Fruit fly (Drosophila melanogaster): Measurements from ENCODE around the gene Mcm10.

Gene Mcm10

DNA sequence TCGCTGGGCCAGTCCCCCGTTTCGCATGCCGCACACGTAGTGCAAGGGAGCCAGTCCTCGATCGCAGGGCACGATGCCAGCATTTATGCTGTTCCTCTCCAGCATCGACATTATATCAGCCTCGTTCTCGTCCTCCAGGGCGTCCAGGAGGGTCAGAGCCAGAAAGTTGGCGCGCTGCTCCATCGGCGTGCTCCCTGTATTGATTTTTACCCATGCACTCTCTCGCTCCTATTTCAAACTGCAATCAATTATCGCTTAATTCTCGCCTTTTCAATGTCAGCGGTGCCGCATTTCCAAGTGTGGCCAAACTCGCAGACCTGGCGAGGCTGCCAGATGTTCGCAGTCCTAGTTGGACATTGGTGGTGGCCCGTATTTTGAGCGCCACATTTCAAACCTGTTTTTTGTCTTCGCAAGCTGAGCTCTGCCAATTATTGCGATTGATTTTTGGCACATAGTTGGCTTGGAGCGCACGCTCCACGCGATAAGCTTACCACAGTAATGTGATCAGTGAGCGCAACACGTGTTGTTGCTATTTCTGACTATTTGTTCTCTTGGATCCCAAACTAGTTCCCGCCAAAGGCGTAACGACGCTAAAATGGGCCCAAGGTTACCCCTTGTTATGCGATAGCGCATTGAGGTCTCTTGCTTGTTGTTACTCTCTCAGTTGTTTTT, 38.6 kb downstream of the Mcm10 start, which contains the start of gene CG8679 (continued):
- TF ChIP-seq CG10959 (GFP tag; IDR thresholded peaks at IDR 0.05) (no peak), dmrt11E (tag; optimal IDR thresholded peaks at IDR 0.05) (no peak), Vsx1 (GFP tag; optimal IDR thresholded peaks at IDR 0.05) (no peak), CG10654 (GFP tag; optimal IDR thresholded peaks at IDR 0.05) (no peak), Bgb (GFP tag; IDR thresholded peaks at IDR 0.05; ENCODE audit: partially characterized antibody) (peak; percentile 39; the same call in 1 of the 2 replicates), Nf-YC (tag; optimal IDR thresholded peaks at IDR 0.05) (peak; percentile 34), CG11504 (tag; optimal IDR thresholded peaks at IDR 0.05) (no peak), C15 (GFP tag; IDR thresholded peaks at IDR 0.05) (no peak), trem (tag; optimal IDR thresholded peaks at IDR 0.05) (peak; percentile 86), jing (GFP tag; optimal IDR thresholded peaks at IDR 0.05) (no peak), Ravus (GFP tag; IDR thresholded peaks at IDR 0.05) (no peak), Gsc (GFP tag; IDR thresholded peaks at IDR 0.05) (no peak), psq (GFP tag; optimal IDR thresholded peaks at IDR 0.05) (no peak), cato (GFP tag; optimal IDR thresholded peaks at IDR 0.05; ENCODE audit: borderline replicate concordance) (no peak), dysf (GFP tag; IDR thresholded peaks at IDR 0.05) (no peak), Optix (GFP tag; IDR thresholded peaks at IDR 0.05) (no peak), CG9817 (tag; optimal IDR thresholded peaks at IDR 0.05) (no peak), fru (optimal IDR thresholded peaks at IDR 0.05) (no peak), en (GFP tag; optimal IDR thresholded peaks at IDR 0.05) (no peak), NK7.1 (GFP tag; optimal IDR thresholded peaks at IDR 0.05) (no peak), ems (GFP tag; optimal IDR thresholded peaks at IDR 0.05) (no peak), CG7357 (GFP tag; IDR thresholded peaks at IDR 0.05) (no peak), HLH3B (GFP tag; IDR thresholded peaks at IDR 0.05) (no peak), CG2129 (GFP tag; IDR thresholded peaks at IDR 0.05; ENCODE audit: partially characterized antibody) (no peak), ftz-f1 (GFP tag; optimal IDR thresholded peaks at IDR 0.05) (peak; percentile 97), CG1647 (GFP tag; optimal IDR thresholded peaks at IDR 0.05) (no peak), danr (GFP tag; IDR thresholded peaks at IDR 0.05) (no peak), fu2 (GFP tag; optimal IDR thresholded peaks at IDR 0.05) (no peak), CG17359 (tag; optimal IDR thresholded peaks at IDR 0.05) (no peak), H2.0 (GFP tag; IDR thresholded peaks at IDR 0.05) (no peak), Antp (GFP tag; optimal IDR thresholded peaks at IDR 0.05) (no peak), Oli (tag; optimal IDR thresholded peaks at IDR 0.05) (no peak), Nf-YB (GFP tag; optimal IDR thresholded peaks at IDR 0.05) (no peak), Meics (GFP tag; optimal IDR thresholded peaks at IDR 0.05) (no peak), CG12744 (GFP tag; optimal IDR thresholded peaks at IDR 0.05) (no peak), CG4328 (GFP tag; optimal IDR thresholded peaks at IDR 0.05) (no peak), Doc3 (GFP tag; IDR thresholded peaks at IDR 0.05; ENCODE audit: partially characterized antibody) (no peak), ERR (GFP tag; optimal IDR thresholded peaks at IDR 0.05) (peak; percentile 8), CG18764 (GFP tag; optimal IDR thresholded peaks at IDR 0.05) (no peak), Gug (GFP tag; IDR thresholded peaks at IDR 0.05) (no peak), Deaf1 (tag; optimal IDR thresholded peaks at IDR 0.05) (no peak), Sry-δ (GFP tag; optimal IDR thresholded peaks at IDR 0.05) (peak; percentile 73), CG15011 (GFP tag; optimal IDR thresholded peaks at IDR 0.05) (no peak), Drgx (GFP tag; IDR thresholded peaks at IDR 0.05) (no peak), ham (GFP tag; IDR thresholded peaks at IDR 0.05) (no peak), CG6272 (GFP tag; IDR thresholded peaks at IDR 0.05) (no peak), CG7745 (tag; optimal IDR thresholded peaks at IDR 0.05) (no peak), exex (tag; optimal IDR thresholded peaks at IDR 0.05) (no peak), CG17568 (GFP tag; optimal IDR thresholded peaks at IDR 0.05) (no peak), CG11456 (GFP tag; IDR thresholded peaks at IDR 0.05) (no peak), az2 (GFP tag; optimal IDR thresholded peaks at IDR 0.05) (no peak), ranshi (GFP tag; IDR thresholded peaks at IDR 0.05) (no peak)
